Worm (Caenorhabditis elegans) whole organism, L3 larva: ENCODE measurements around the gene ZC262.2.
A peak's percentile ranks its signal among the peaks of the same experiment; 100 is the strongest.

Source experiments
- R02D3.7 ChIP-seq: fragments of 150-350 bp; optimal IDR thresholded peaks from 2 replicates; lab custom pipeline; 2014; ENCODE audit warnings: missing biosample characterization, missing genetic modification characterization
- aly-2 ChIP-seq: fragments of 150-350 bp; optimal IDR thresholded peaks from 2 replicates; lab custom pipeline; 2014; ENCODE audit warnings: missing biosample characterization, missing genetic modification characterization
- ama-1 ChIP-seq: fragments of 150-350 bp; optimal IDR thresholded peaks from 2 replicates; lab custom pipeline; 2018
- ceh-16 ChIP-seq: sonication (generic microtip); optimal IDR thresholded peaks from 2 replicates; lab custom pipeline; 2017; ENCODE audit warnings: missing biosample characterization, missing genetic modification characterization
- ceh-28 ChIP-seq: fragments of 150-350 bp; optimal IDR thresholded peaks from 2 replicates; lab custom pipeline; 2014; ENCODE audit warnings: missing biosample characterization, missing genetic modification reagents, missing genetic modification characterization
- ceh-82 ChIP-seq: fragments of 150-350 bp; optimal IDR thresholded peaks from 2 replicates; lab custom pipeline; 2014; ENCODE audit warnings: missing biosample characterization, missing genetic modification characterization
- ceh-9 ChIP-seq: sonication (generic microtip); optimal IDR thresholded peaks from 2 replicates; lab custom pipeline; 2018; ENCODE audit warnings: missing biosample characterization, missing genetic modification characterization
- daf-12 ChIP-seq: fragments of 150-350 bp; optimal IDR thresholded peaks from 2 replicates; lab custom pipeline; 2014; ENCODE audit warnings: missing biosample characterization, missing genetic modification reagents, missing genetic modification characterization
- egl-27 ChIP-seq: sonication (generic microtip); optimal IDR thresholded peaks from 4 replicates; lab custom pipeline; 2017; ENCODE audit warnings: missing biosample characterization, missing genetic modification reagents, missing genetic modification characterization
- egl-5 ChIP-seq: fragments of 150-350 bp; optimal IDR thresholded peaks from 2 replicates; lab custom pipeline; 2017; ENCODE audit warnings: missing biosample characterization, missing genetic modification reagents, missing genetic modification characterization, inconsistent platforms
- elt-1 ChIP-seq: fragments of 150-350 bp; optimal IDR thresholded peaks from 2 replicates; lab custom pipeline; 2014; ENCODE audit warnings: missing biosample characterization, missing genetic modification characterization
- elt-2 ChIP-seq: sonication (generic microtip); optimal IDR thresholded peaks from 2 replicates; lab custom pipeline; 2016; ENCODE audit warnings: missing genetic modification reagents, mild to moderate bottlenecking, missing genetic modification characterization, missing compliant biosample characterization
- elt-3 ChIP-seq, 3 experiments: fragments of 150-350 bp in 1 of 3; sonication (generic microtip) in 2 of 3; optimal IDR thresholded peaks; 2 replicates in 2 of 3; 4 replicates in 1 of 3; lab custom pipeline; 2014 to 2017; ENCODE audit warnings: missing biosample characterization in 3 of 3, missing genetic modification characterization in 3 of 3
- eor-1 ChIP-seq, 2 experiments: fragments of 150-350 bp; optimal IDR thresholded peaks; 2 replicates each; lab custom pipeline; 2014 to 2018; ENCODE audit warnings: missing biosample characterization in 2 of 2, missing genetic modification characterization in 2 of 2
- fkh-10 ChIP-seq: sonication (generic microtip); optimal IDR thresholded peaks from 2 replicates; lab custom pipeline; 2017; ENCODE audit warnings: missing biosample characterization, missing genetic modification reagents, missing genetic modification characterization
- fkh-2 ChIP-seq: fragments of 150-350 bp; optimal IDR thresholded peaks from 2 replicates; lab custom pipeline; 2014; ENCODE audit warnings: missing biosample characterization, missing genetic modification reagents, missing genetic modification characterization
- fos-1 ChIP-seq: fragments of 150-350 bp; optimal IDR thresholded peaks from 2 replicates; lab custom pipeline; 2014; ENCODE audit warnings: missing biosample characterization, missing genetic modification characterization
- hmg-11 ChIP-seq: sonication (generic microtip); optimal IDR thresholded peaks from 2 replicates; lab custom pipeline; 2016; ENCODE audit warnings: missing genetic modification characterization, missing compliant biosample characterization
- lin-15B ChIP-seq: fragments of 150-350 bp; optimal IDR thresholded peaks from 2 replicates; lab custom pipeline; 2014; ENCODE audit warnings: missing biosample characterization, missing genetic modification characterization
- lin-39 ChIP-seq: fragments of 150-350 bp; optimal IDR thresholded peaks from 2 replicates; lab custom pipeline; 2018; ENCODE audit warnings: missing biosample characterization, missing genetic modification reagents, missing genetic modification characterization
- lsy-12 ChIP-seq: sonication (generic microtip); optimal IDR thresholded peaks from 2 replicates; lab custom pipeline; 2016; ENCODE audit warnings: mild to moderate bottlenecking, missing genetic modification characterization, missing compliant biosample characterization
- mml-1 ChIP-seq: fragments of 150-350 bp; sonication (generic microtip); optimal IDR thresholded peaks from 3 replicates; lab custom pipeline; 2014; ENCODE audit warnings: missing biosample characterization, missing genetic modification characterization
- nfya-1 ChIP-seq: sonication (generic microtip); optimal IDR thresholded peaks from 2 replicates; lab custom pipeline; 2017; ENCODE audit warnings: missing genetic modification characterization, mild to moderate bottlenecking, missing compliant biosample characterization, antibody characterized with exemption, moderate library complexity; ENCODE audit not compliant: insufficient read depth
- nhr-11 ChIP-seq: fragments of 150-350 bp; optimal IDR thresholded peaks from 2 replicates; lab custom pipeline; 2014; ENCODE audit warnings: missing biosample characterization, missing genetic modification characterization
- nhr-12 ChIP-seq: fragments of 150-350 bp; optimal IDR thresholded peaks from 2 replicates; lab custom pipeline; 2014; ENCODE audit warnings: missing biosample characterization, missing genetic modification characterization
- nhr-23 ChIP-seq: fragments of 150-350 bp; optimal IDR thresholded peaks from 2 replicates; lab custom pipeline; 2014; ENCODE audit warnings: missing biosample characterization, missing genetic modification reagents, missing genetic modification characterization
- nhr-237 ChIP-seq: fragments of 150-350 bp; optimal IDR thresholded peaks from 2 replicates; lab custom pipeline; 2014; ENCODE audit warnings: missing biosample characterization, missing genetic modification characterization
- nhr-25 ChIP-seq: sonication (generic microtip); optimal IDR thresholded peaks from 2 replicates; lab custom pipeline; 2017; ENCODE audit warnings: missing biosample characterization, missing genetic modification characterization
- nhr-43 ChIP-seq: sonication (generic microtip); optimal IDR thresholded peaks from 2 replicates; lab custom pipeline; 2016; ENCODE audit warnings: mild to moderate bottlenecking, missing genetic modification characterization, missing compliant biosample characterization; ENCODE audit not compliant: poor library complexity, severe bottlenecking
- nhr-67 ChIP-seq: fragments of 150-350 bp; optimal IDR thresholded peaks from 2 replicates; lab custom pipeline; 2014; ENCODE audit warnings: missing biosample characterization, missing genetic modification characterization
- nhr-76 ChIP-seq: fragments of 150-350 bp; sonication (generic microtip); optimal IDR thresholded peaks from 5 replicates; lab custom pipeline; 2014; ENCODE audit warnings: missing biosample characterization, missing genetic modification characterization
- nhr-77 ChIP-seq: fragments of 150-350 bp; optimal IDR thresholded peaks from 2 replicates; lab custom pipeline; 2014; ENCODE audit warnings: missing biosample characterization, missing genetic modification characterization
- pha-4 ChIP-seq: fragments of 150-350 bp; optimal IDR thresholded peaks from 2 replicates; lab custom pipeline; 2014; ENCODE audit warnings: missing biosample characterization, missing genetic modification reagents, missing genetic modification characterization
- pqm-1 ChIP-seq: fragments of 150-350 bp; optimal IDR thresholded peaks from 2 replicates; lab custom pipeline; 2017; ENCODE audit warnings: missing biosample characterization, missing genetic modification characterization, inconsistent platforms
- sea-2 ChIP-seq: fragments of 150-350 bp; sonication (generic microtip); optimal IDR thresholded peaks from 4 replicates; lab custom pipeline; 2014; ENCODE audit warnings: missing biosample characterization, missing genetic modification reagents, missing genetic modification characterization
- skn-1 ChIP-seq: fragments of 150-350 bp; optimal IDR thresholded peaks from 2 replicates; lab custom pipeline; 2014; ENCODE audit warnings: missing biosample characterization, missing genetic modification characterization
- snpc-4 ChIP-seq: fragments of 150-350 bp; optimal IDR thresholded peaks from 2 replicates; lab custom pipeline; 2014; ENCODE audit warnings: missing biosample characterization, missing genetic modification characterization
- tbx-2 ChIP-seq: sonication (generic microtip); optimal IDR thresholded peaks from 2 replicates; lab custom pipeline; 2016; ENCODE audit warnings: mild to moderate bottlenecking, missing genetic modification characterization, missing compliant biosample characterization
- unc-39 ChIP-seq: sonication (generic microtip); optimal IDR thresholded peaks from 4 replicates; lab custom pipeline; 2017; ENCODE audit warnings: missing biosample characterization, missing genetic modification characterization
- unc-62 ChIP-seq: fragments of 150-350 bp; sonication (generic microtip); optimal IDR thresholded peaks from 4 replicates; lab custom pipeline; 2014; ENCODE audit warnings: missing biosample characterization, missing genetic modification reagents, missing genetic modification characterization

Gene ZC262.2

ce11 chrIII:8312393-8312792, 19.5 kb upstream of the ZC262.2 start, which contains the start of gene F10E9.2:
Gene F10E9.2, plus strand, starts transcription at chrIII:8312693.
- TF ChIP-seq fos-1 (tag; lab: Kevin White, UChicago) (no peak), ceh-9 (tag; lab: Kevin White, UChicago) (no peak), nhr-23 (no peak), elt-3 (tag; optimal IDR thresholded peaks at IDR 0.05; lab: Kevin White, UChicago) (no peak), unc-62 (GFP tag; lab: Kevin White, UChicago) (no peak), nhr-77 (tag; lab: Kevin White, UChicago) (no peak)

ce11 chrIII:8318488-8318887, 13.4 kb upstream of the ZC262.2 start, which contains the start of gene sas-4:
Gene sas-4, minus strand, starts transcription at chrIII:8318588.
- no peak for TF ChIP-seq daf-12 (tag; lab: Kevin White, UChicago)
- TF ChIP-seq unc-39 = no peak
- TF ChIP-seq nhr-43 (tag; lab: Kevin White, UChicago) = no peak
- TF ChIP-seq nhr-23 = no peak
- no peak for TF ChIP-seq R02D3.7 (tag; lab: Kevin White, UChicago)
- TF ChIP-seq nfya-1 (tag; lab: Kevin White, UChicago) = no peak
- no peak for TF ChIP-seq eor-1 (tag; optimal IDR thresholded peaks at IDR 0.05; lab: Kevin White, UChicago)
- TF ChIP-seq hmg-11 (tag; lab: Kevin White, UChicago) = no peak
- TF ChIP-seq nhr-11 (tag; lab: Kevin White, UChicago) = no peak
- TF ChIP-seq ceh-28 (tag; lab: Kevin White, UChicago) = no peak
- no peak for TF ChIP-seq nhr-25 (tag; lab: Kevin White, UChicago)
- TF ChIP-seq lin-39 (tag; lab: Kevin White, UChicago) = no peak
- TF ChIP-seq skn-1 (tag; lab: Kevin White, UChicago) = no peak
- TF ChIP-seq fos-1 (tag; lab: Kevin White, UChicago) = no peak
- no peak for TF ChIP-seq elt-3 (tag; optimal IDR thresholded peaks at IDR 0.05; lab: Kevin White, UChicago)

- TF ChIP-seq lin-15B (peak; percentile 84), lin-39 (tag; lab: Kevin White, UChicago) (peak; percentile 40), ama-1 (lab: Kevin White, UChicago) (peak; percentile 20), tbx-2 (tag; lab: Kevin White, UChicago) (no peak), snpc-4 (tag; lab: Kevin White, UChicago) (peak; percentile 76), nhr-25 (tag; lab: Kevin White, UChicago) (peak; percentile 76), egl-5 (peak; percentile 64), ceh-16 (tag; lab: Kevin White, UChicago) (no peak), unc-39 (no peak), ceh-28 (tag; lab: Kevin White, UChicago) (peak; percentile 26), nhr-76 (tag; lab: Kevin White, UChicago) (no peak), R02D3.7 (tag; lab: Kevin White, UChicago) (peak; percentile 55), pha-4 (tag; lab: Kevin White, UChicago) (peak; percentile 84), hmg-11 (tag; lab: Kevin White, UChicago) (peak; percentile 61), egl-27 (no peak), elt-3 (tag; optimal IDR thresholded peaks at IDR 0.05; lab: Kevin White, UChicago) (no peak), nhr-43 (tag; lab: Kevin White, UChicago) (peak; percentile 83), nhr-23 (peak; percentile 84), eor-1 (tag; optimal IDR thresholded peaks at IDR 0.05; lab: Kevin White, UChicago) (no peak), ceh-9 (tag; lab: Kevin White, UChicago) (no peak), ceh-82 (tag; lab: Kevin White, UChicago) (no peak), fkh-2 (tag; lab: Kevin White, UChicago) (no peak), nfya-1 (tag; lab: Kevin White, UChicago) (peak; percentile 86), pqm-1 (tag; lab: Kevin White, UChicago) (peak; percentile 2), lsy-12 (tag; lab: Kevin White, UChicago) (peak; percentile 50), nhr-237 (no peak), elt-2 (peak; percentile 2), nhr-67 (no peak)
Observed at ce11 chrIII:8319100-8319499, 12.8 kb upstream of the ZC262.2 start, which contains the start of gene F10E9.11. Gene F10E9.11, minus strand, starts transcription at chrIII:8319260.

DNA sequence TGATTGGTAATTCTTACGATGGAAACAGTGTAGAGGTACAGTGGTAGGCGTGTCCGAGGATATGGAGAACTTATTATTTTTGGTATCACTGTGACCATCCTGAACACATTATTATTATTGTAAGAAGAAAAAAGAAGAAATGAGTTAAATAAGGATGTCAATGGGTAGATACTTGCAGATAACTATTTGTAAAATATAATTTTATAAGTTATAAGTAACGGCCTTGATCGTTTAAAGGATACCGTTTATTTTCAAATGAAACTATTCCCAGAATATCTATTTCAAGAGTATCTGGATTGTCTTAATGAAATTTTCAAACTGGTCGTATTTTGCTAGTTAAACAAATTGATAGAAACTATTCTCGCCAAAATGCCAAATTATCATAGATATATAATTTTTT, 11.7 kb upstream of the ZC262.2 start, which contains the start of gene F10E9.10:
Gene F10E9.10, minus strand, starts transcription at position 101 of the 400 bp plus-strand sequence.
- TF ChIP-seq nhr-237 (no peak), lin-15B (no peak), fos-1 (tag; lab: Kevin White, UChicago) (no peak), mml-1 (no peak), lin-39 (tag; lab: Kevin White, UChicago) (no peak), ceh-28 (tag; lab: Kevin White, UChicago) (no peak), elt-2 (no peak), sea-2 (GFP tag; lab: Kevin White, UChicago) (no peak), elt-1 (no peak), fkh-10 (no peak), nhr-76 (tag; lab: Kevin White, UChicago) (no peak), eor-1 (tag; optimal IDR thresholded peaks at IDR 0.05; lab: Kevin White, UChicago) (no peak), tbx-2 (tag; lab: Kevin White, UChicago) (no peak), aly-2 (tag; lab: Kevin White, UChicago) (no peak), egl-27 (no peak), nhr-12 (tag; lab: Kevin White, UChicago) (no peak), R02D3.7 (tag; lab: Kevin White, UChicago) (no peak), nhr-67 (no peak), unc-62 (GFP tag; lab: Kevin White, UChicago) (no peak), ceh-16 (tag; lab: Kevin White, UChicago) (no peak)
- TF ChIP-seq, all 47 proteins: peak for 0
